Worm (Caenorhabditis elegans) whole organism, young adult: Measurements from ENCODE around the gene M70.5.
"Not testable (repeated sequence)": the region's sequence is repeated elsewhere in the genome, so short reads cannot be mapped to it uniquely, and the experiment has no call there.

Experiments
- D2030.7 ChIP-seq: fragments of 200-800 bp; sonication (Bioruptor generic); IDR thresholded peaks from 2 replicates; pipeline ENCODE4 v1.3.6; 2022; ENCODE audit warnings: missing genetic modification reagents, missing genetic modification characterization, missing compliant biosample characterization
- F10E7.11 ChIP-seq: sonication (generic microtip); optimal IDR thresholded peaks from 2 replicates; lab custom pipeline; 2017; ENCODE audit warnings: mild to moderate bottlenecking, missing genetic modification characterization, moderate library complexity, missing compliant biosample characterization
- F33H1.4 ChIP-seq: fragments of 200-800 bp; sonication (Bioruptor generic); IDR thresholded peaks from 2 replicates; pipeline ENCODE4 v1.3.6; 2022; ENCODE audit warnings: missing genetic modification reagents, missing genetic modification characterization, missing compliant biosample characterization
- F52B5.7 ChIP-seq: sonication (generic microtip); optimal IDR thresholded peaks from 2 replicates; lab custom pipeline; 2016; ENCODE audit warnings: mild to moderate bottlenecking, missing genetic modification characterization, missing compliant biosample characterization
- Y95B8A.8 ChIP-seq: fragments of 200-800 bp; sonication (Bioruptor generic); IDR thresholded peaks from 2 replicates; pipeline ENCODE4 v1.3.6; 2022; ENCODE audit warnings: missing genetic modification reagents, missing genetic modification characterization, missing compliant biosample characterization
- ceh-100 ChIP-seq: fragments of 200-800 bp; sonication (Bioruptor generic); IDR thresholded peaks from 2 replicates; pipeline ENCODE4 v1.3.6; 2022; ENCODE audit warnings: missing genetic modification reagents, missing genetic modification characterization, missing compliant biosample characterization
- chd-7 ChIP-seq: sonication (generic microtip); optimal IDR thresholded peaks from 2 replicates; lab custom pipeline; 2016; ENCODE audit warnings: mild to moderate bottlenecking, missing genetic modification characterization, moderate library complexity, missing compliant biosample characterization
- efl-1 ChIP-seq: fragments of 150-350 bp; optimal IDR thresholded peaks from 2 replicates; lab custom pipeline; 2014; ENCODE audit warnings: missing biosample characterization, missing genetic modification reagents, missing genetic modification characterization
- egl-18 ChIP-seq: fragments of 200-800 bp; sonication (Bioruptor generic); IDR thresholded peaks from 2 replicates; pipeline ENCODE4 v1.3.6; 2022; ENCODE audit warnings: missing genetic modification reagents, missing genetic modification characterization, missing compliant biosample characterization
- gei-17 ChIP-seq: fragments of 200-800 bp; sonication (Bioruptor generic); optimal IDR thresholded peaks from 2 replicates; lab custom pipeline; 2018; ENCODE audit warnings: mild to moderate bottlenecking, missing genetic modification characterization, missing compliant biosample characterization
- hlh-26 ChIP-seq: fragments of 200-800 bp; sonication (Bioruptor generic); conservative IDR thresholded peaks from 2 replicates; pipeline ENCODE4 v1.3.6; 2022; ENCODE audit warnings: missing genetic modification reagents, missing genetic modification characterization, missing compliant biosample characterization
- hsf-1 ChIP-seq: fragments of 200-800 bp; sonication (Bioruptor generic); IDR thresholded peaks from 2 replicates; pipeline ENCODE4 v1.3.6; 2022; ENCODE audit warnings: missing genetic modification reagents, missing genetic modification characterization, missing compliant biosample characterization
- nfyb-1 ChIP-seq: fragments of 200-800 bp; sonication (Bioruptor generic); IDR thresholded peaks from 2 replicates; pipeline ENCODE4 v1.3.6; 2022; ENCODE audit warnings: missing genetic modification reagents, missing genetic modification characterization, missing compliant biosample characterization
- nhr-90 ChIP-seq: sonication (generic microtip); optimal IDR thresholded peaks from 2 replicates; lab custom pipeline; 2016; ENCODE audit warnings: missing genotype, mild to moderate bottlenecking, missing genetic modification characterization, missing compliant biosample characterization
- snpc-3.4 ChIP-seq: sonication (generic microtip); optimal IDR thresholded peaks from 2 replicates; lab custom pipeline; 2017; ENCODE audit warnings: missing genetic modification characterization, mild to moderate bottlenecking, missing compliant biosample characterization, antibody characterized with exemption, moderate library complexity, missing genotype, missing genetic modification reagents
- snpc-4 ChIP-seq, 5 experiments: fragments of 150-350 bp in 1 of 5; sonication (generic microtip) in 4 of 5; optimal IDR thresholded peaks; 2 replicates each; lab custom pipeline; 2014 to 2018; ENCODE audit warnings: missing genetic modification characterization in 5 of 5, missing biosample characterization in 3 of 5, antibody characterized with exemption in 2 of 5, mild to moderate bottlenecking in 2 of 5, missing compliant biosample characterization in 2 of 5, missing genotype in 2 of 5, moderate library complexity in 2 of 5, missing genetic modification reagents in 1 of 5
- tbx-9 ChIP-seq: sonication (generic microtip); optimal IDR thresholded peaks from 2 replicates; lab custom pipeline; 2016; ENCODE audit warnings: borderline replicate concordance, missing genetic modification characterization, inconsistent platforms, missing compliant biosample characterization
- zfh-2 ChIP-seq: fragments of 200-800 bp; sonication (Bioruptor generic); conservative IDR thresholded peaks from 2 replicates; pipeline ENCODE4 v1.3.6; 2022; ENCODE audit warnings: missing genetic modification reagents, missing genetic modification characterization, missing compliant biosample characterization
- ztf-22 ChIP-seq: fragments of 200-800 bp; sonication (Bioruptor generic); optimal IDR thresholded peaks from 2 replicates; lab custom pipeline; 2018; ENCODE audit warnings: mild to moderate bottlenecking, missing genetic modification characterization, moderate library complexity, missing compliant biosample characterization
- ztf-25 ChIP-seq: fragments of 200-800 bp; sonication (Bioruptor generic); IDR thresholded peaks from 2 replicates; pipeline ENCODE4 v1.3.6; 2022; ENCODE audit warnings: missing genetic modification reagents, missing genetic modification characterization, missing compliant biosample characterization

The M70.5 gene

DNA sequence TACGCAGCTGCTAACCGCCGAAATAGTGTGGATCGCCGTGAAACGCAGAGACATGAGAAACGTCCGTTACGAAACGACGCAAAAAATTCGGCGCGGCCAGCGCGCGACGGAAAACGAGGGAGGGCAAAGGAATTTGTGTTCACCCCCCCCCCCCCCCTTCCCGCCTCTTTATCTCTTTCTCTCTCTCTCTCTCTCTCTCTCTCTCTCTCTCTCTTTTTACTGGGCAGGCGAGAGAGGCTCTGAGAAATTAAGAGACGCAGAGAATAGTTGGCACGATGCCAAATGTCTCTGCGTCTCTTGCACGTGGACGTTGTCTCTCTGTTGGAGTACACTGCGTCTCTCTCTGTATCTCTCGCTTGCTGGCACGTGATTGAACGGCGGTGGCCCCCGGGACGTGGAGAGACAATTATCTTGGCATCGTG is 56.1 kb downstream of the M70.5 start (continued):
- peak; percentile 33; the same call in 1 of the 2 replicates for TF ChIP-seq ceh-100
- peak; percentile 94 for TF ChIP-seq ztf-22
- peak; percentile 26 for TF ChIP-seq snpc-4 (GFP tag; optimal IDR thresholded peaks at IDR 0.05; lab: Kevin White, UChicago)
- TF ChIP-seq snpc-4 (tag; optimal IDR thresholded peaks at IDR 0.05; lab: Kevin White, UChicago): peak in 2 of 4 experiments; percentile 52 to 66
- peak; percentile 90 for TF ChIP-seq egl-18 (GFP tag; lab: Robert Waterston, UW)
- peak; percentile 45 for TF ChIP-seq F52B5.7 (tag; lab: Kevin White, UChicago)
- TF ChIP-seq efl-1: no peak
- no peak for TF ChIP-seq ztf-25
- peak; percentile 92 for TF ChIP-seq gei-17 (GFP tag; lab: Kevin White, UChicago)
- no peak for TF ChIP-seq hlh-26 (GFP tag; lab: Robert Waterston, UW)
- peak; percentile 96 for TF ChIP-seq nfyb-1 (GFP tag; lab: Robert Waterston, UW)
- peak; percentile 14 for TF ChIP-seq F10E7.11 (tag; lab: Kevin White, UChicago)
- peak; percentile 99 for TF ChIP-seq chd-7 (tag; lab: Kevin White, UChicago)
- TF ChIP-seq F33H1.4 (GFP tag; lab: Robert Waterston, UW): peak; percentile 60
- TF ChIP-seq nhr-90 (tag; lab: Kevin White, UChicago): peak; percentile 49

DNA sequence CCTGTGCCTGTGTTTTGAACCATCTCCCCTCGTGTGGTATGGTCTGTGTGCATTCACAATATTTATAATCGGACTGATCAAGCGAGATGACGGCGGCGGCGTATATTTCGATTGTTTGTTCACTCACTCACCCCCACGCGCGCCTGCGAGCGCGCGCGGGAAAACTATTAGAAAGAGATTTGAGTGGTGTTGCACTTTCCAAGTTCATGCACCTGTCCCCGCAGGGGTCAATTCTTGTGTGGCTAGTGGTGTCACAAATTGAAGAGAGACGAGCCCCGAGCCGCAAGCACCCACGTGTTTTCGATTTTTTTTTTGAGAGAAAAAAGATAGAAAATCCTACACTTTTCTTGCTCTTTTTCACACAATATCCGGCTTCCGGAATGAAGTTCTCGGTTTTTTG is 58.2 kb downstream of the M70.5 start:
- TF ChIP-seq Y95B8A.8 (no peak), chd-7 (tag; lab: Kevin White, UChicago) (no peak), zfh-2 (GFP tag; lab: Robert Waterston, UW) (peak; percentile 85), tbx-9 (tag; lab: Kevin White, UChicago) (no peak), hsf-1 (GFP tag; lab: Robert Waterston, UW) (0 out of 2 replicates have a peak, but pooled peaks have one; percentile 19)
- TF ChIP-seq, all 124 proteins: peak for 2

DNA sequence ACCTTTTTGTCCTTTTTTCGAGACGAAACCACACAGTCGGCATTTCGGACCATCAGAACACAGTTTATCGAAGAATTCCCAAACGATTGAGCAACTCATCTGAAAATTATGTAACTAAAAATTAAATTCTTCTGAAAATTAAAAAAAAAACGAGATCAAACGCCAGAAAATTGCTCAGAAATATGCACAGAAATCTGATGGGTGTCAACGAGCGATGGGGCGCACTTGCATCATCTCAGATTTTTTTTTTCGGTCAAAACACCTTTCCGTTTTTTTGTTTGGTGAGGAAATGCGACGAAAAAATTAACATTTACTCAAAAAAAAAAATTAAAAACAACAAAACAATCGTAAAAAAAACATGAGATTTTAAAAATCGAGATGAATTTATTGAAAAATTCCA is 58.7 kb downstream of the M70.5 start, which contains the start of gene T04C4.3:
T04C4.3 (minus strand) TSS at position 101 of the 400 bp plus-strand sequence.
- TF ChIP-seq snpc-4 (GFP tag; optimal IDR thresholded peaks at IDR 0.05; lab: Kevin White, UChicago); snpc-4 (tag; optimal IDR thresholded peaks at IDR 0.05; lab: Kevin White, UChicago); snpc-3.4 (tag; lab: Kevin White, UChicago); D2030.7 (GFP tag; lab: Robert Waterston, UW): not testable (repeated sequence)
